Fruit fly (Drosophila melanogaster) whole organism, pupa: ENCODE results near the gene CG31323.

Experiments
- CG10348 ChIP-seq: fragments of 200-800 bp; sonication (Bioruptor generic); IDR thresholded peaks from 2 replicates; pipeline ENCODE4 v1.3.6; 2022; ENCODE audit warnings: missing biosample characterization, missing genetic modification characterization
- CG12605 ChIP-seq: fragments of 200-800 bp; sonication (Bioruptor generic); IDR thresholded peaks from 2 replicates; pipeline ENCODE4 v1.3.6; 2022; ENCODE audit warnings: missing biosample characterization, missing genetic modification characterization
- CG13204 ChIP-seq: fragments of 200-800 bp; sonication (Bioruptor generic); optimal IDR thresholded peaks from 2 replicates; lab custom pipeline; 2018; ENCODE audit warnings: missing biosample characterization, mild to moderate bottlenecking, missing genetic modification characterization, moderate library complexity
- CG14655 ChIP-seq: fragments of 200-800 bp; sonication (Bioruptor generic); optimal IDR thresholded peaks from 3 replicates; lab custom pipeline; 2017; ENCODE audit warnings: mild to moderate bottlenecking, missing biosample characterization, missing genetic modification reagents, missing genetic modification characterization
- CG15710 ChIP-seq: fragments of 200-800 bp; sonication (Bioruptor generic); optimal IDR thresholded peaks from 2 replicates; lab custom pipeline; 2018; ENCODE audit warnings: missing biosample characterization, mild to moderate bottlenecking, missing genetic modification characterization, moderate library complexity
- CG17806 ChIP-seq: fragments of 200-800 bp; sonication (Bioruptor generic); optimal IDR thresholded peaks from 2 replicates; lab custom pipeline; 2018; ENCODE audit warnings: missing biosample characterization, mild to moderate bottlenecking, missing genetic modification characterization, moderate library complexity
- CG32121 ChIP-seq: fragments of 200-800 bp; sonication (Bioruptor generic); IDR thresholded peaks from 2 replicates; pipeline ENCODE4 v1.3.6; 2022; ENCODE audit warnings: missing biosample characterization, missing genetic modification characterization
- CG34367 ChIP-seq: fragments of 200-800 bp; sonication (Bioruptor generic); optimal IDR thresholded peaks from 2 replicates; lab custom pipeline; 2018; ENCODE audit warnings: missing biosample characterization, mild to moderate bottlenecking, missing genetic modification characterization
- CG4496 ChIP-seq: fragments of 200-800 bp; sonication (Bioruptor generic); IDR thresholded peaks from 3 replicates; pipeline ENCODE4 v1.3.6; 2022; ENCODE audit warnings: missing biosample characterization, missing genetic modification characterization
- CG8159 ChIP-seq: fragments of 200-800 bp; sonication (Bioruptor generic); optimal IDR thresholded peaks from 3 replicates; lab custom pipeline; 2018; ENCODE audit warnings: missing biosample characterization, mild to moderate bottlenecking, missing genetic modification characterization, moderate library complexity
- CG8301 ChIP-seq: fragments of 200-800 bp; sonication (Bioruptor generic); optimal IDR thresholded peaks from 2 replicates; lab custom pipeline; 2018; ENCODE audit warnings: missing biosample characterization, mild to moderate bottlenecking, missing genetic modification characterization
- CG9948 ChIP-seq: fragments of 200-800 bp; sonication (Bioruptor generic); optimal IDR thresholded peaks from 2 replicates; lab custom pipeline; 2018; ENCODE audit warnings: missing biosample characterization, mild to moderate bottlenecking, missing genetic modification characterization, moderate library complexity
- D1 ChIP-seq: fragments of 200-800 bp; sonication (Bioruptor generic); optimal IDR thresholded peaks from 2 replicates; lab custom pipeline; 2018; ENCODE audit warnings: missing biosample characterization, mild to moderate bottlenecking, missing genetic modification characterization, moderate library complexity
- EcR ChIP-seq: fragments of 200-800 bp; sonication (Bioruptor generic); optimal IDR thresholded peaks from 3 replicates; lab custom pipeline; 2019; ENCODE audit warnings: missing biosample characterization, missing genetic modification characterization, mild to moderate bottlenecking, moderate library complexity, missing genetic modification reagents
- Ets98B ChIP-seq: fragments of 200-800 bp; sonication (Bioruptor generic); IDR thresholded peaks from 2 replicates; pipeline ENCODE4 v1.3.6; 2022; ENCODE audit warnings: missing biosample characterization, missing genetic modification characterization
- Pif1A ChIP-seq: fragments of 200-800 bp; sonication (Bioruptor generic); optimal IDR thresholded peaks from 3 replicates; lab custom pipeline; 2016; ENCODE audit warnings: missing biosample characterization, missing genetic modification characterization
- Pif1B ChIP-seq: fragments of 200-800 bp; sonication (Bioruptor generic); optimal IDR thresholded peaks from 3 replicates; lab custom pipeline; 2016; ENCODE audit warnings: missing biosample characterization, missing genetic modification characterization
- Snoo ChIP-seq: fragments of 200-800 bp; sonication (Bioruptor generic); optimal IDR thresholded peaks from 3 replicates; lab custom pipeline; 2017; ENCODE audit warnings: missing biosample characterization, mild to moderate bottlenecking, missing genetic modification characterization, inconsistent platforms
- fd96Ca ChIP-seq: fragments of 200-800 bp; sonication (Bioruptor generic); IDR thresholded peaks from 3 replicates; pipeline ENCODE4 v1.3.6; 2022; ENCODE audit warnings: missing biosample characterization, missing genetic modification characterization
- gl ChIP-seq: fragments of 200-800 bp; sonication (Bioruptor generic); optimal IDR thresholded peaks from 2 replicates; lab custom pipeline; 2018; ENCODE audit warnings: missing biosample characterization, mild to moderate bottlenecking, missing genetic modification characterization
- rn ChIP-seq: fragments of 200-800 bp; sonication (Bioruptor generic); IDR thresholded peaks from 2 replicates; pipeline ENCODE4 v1.3.6; 2022; ENCODE audit warnings: missing biosample characterization, missing genetic modification characterization

CG31323 gene

dm6 chr3R:26230016-26230415 lies 59.4 kb downstream of the CG31323 start, which contains the start of gene CG12290:
Gene CG12290 (plus strand): TSS chr3R:26230248.
- peak; percentile 19 for TF ChIP-seq CG8301 (tag; lab: Kevin White, UChicago)
- TF ChIP-seq D1 (tag; lab: Kevin White, UChicago) = no peak
- TF ChIP-seq CG12605 (GFP tag; lab: Robert Waterston, UW) = 0 out of 2 replicates have a peak, but pooled peaks have one; percentile 57
- TF ChIP-seq Snoo (tag; lab: Kevin White, UChicago) = peak; percentile 32
- peak; percentile 76; the same call in 1 of the 2 replicates for TF ChIP-seq CG32121 (GFP tag; lab: Robert Waterston, UW)
- TF ChIP-seq CG13204 = peak; percentile 84
- TF ChIP-seq CG15710 = peak; percentile 7
- TF ChIP-seq fd96Ca (GFP tag; lab: Robert Waterston, UW) = peak; percentile 84
- TF ChIP-seq Pif1A (GFP tag; lab: Kevin White, UChicago) = peak; percentile 53
- no peak for TF ChIP-seq CG10348 (GFP tag; lab: Robert Waterston, UW)
- peak; percentile 81 for TF ChIP-seq Ets98B (GFP tag; lab: Robert Waterston, UW)
- no peak for TF ChIP-seq CG17806 (tag; lab: Kevin White, UChicago)
- peak; percentile 87; the same call in 2 of the 3 replicates for TF ChIP-seq CG4496
- TF ChIP-seq EcR (GFP tag; lab: Kevin White, UChicago) = peak; percentile 4
- TF ChIP-seq CG8159 (tag; lab: Kevin White, UChicago) = no peak
- TF ChIP-seq Pif1B (GFP tag; lab: Kevin White, UChicago) = peak; percentile 39
- TF ChIP-seq CG9948 (tag; lab: Kevin White, UChicago) = no peak
- TF ChIP-seq CG34367 = no peak
- no peak for TF ChIP-seq gl (tag; lab: Kevin White, UChicago)
- no peak for TF ChIP-seq rn (GFP tag; lab: Robert Waterston, UW)
- TF ChIP-seq CG14655 (GFP tag; lab: Kevin White, UChicago) = no peak

dm6 chr3R:26235034-26235433 lies 64.4 kb downstream of the CG31323 start:
- TF ChIP-seq CG17806 (tag; lab: Kevin White, UChicago) (peak; percentile 5), gl (tag; lab: Kevin White, UChicago) (no peak), D1 (tag; lab: Kevin White, UChicago) (no peak), Pif1A (GFP tag; lab: Kevin White, UChicago) (peak; percentile 13), CG34367 (no peak), rn (GFP tag; lab: Robert Waterston, UW) (no peak), EcR (GFP tag; lab: Kevin White, UChicago) (no peak), CG8301 (tag; lab: Kevin White, UChicago) (peak; percentile 30), CG10348 (GFP tag; lab: Robert Waterston, UW) (no peak), Ets98B (GFP tag; lab: Robert Waterston, UW) (peak; percentile 45; the same call in 1 of the 2 replicates), CG9948 (tag; lab: Kevin White, UChicago) (no peak), CG14655 (GFP tag; lab: Kevin White, UChicago) (peak; percentile 17), Pif1B (GFP tag; lab: Kevin White, UChicago) (no peak), CG8159 (tag; lab: Kevin White, UChicago) (no peak), CG4496 (peak; percentile 71), CG32121 (GFP tag; lab: Robert Waterston, UW) (peak; percentile 36; the same call in 1 of the 2 replicates), Snoo (tag; lab: Kevin White, UChicago) (peak; percentile 37), fd96Ca (GFP tag; lab: Robert Waterston, UW) (no peak), CG15710 (no peak), CG12605 (GFP tag; lab: Robert Waterston, UW) (no peak), CG13204 (no peak)
